Fruit fly (Drosophila melanogaster): ENCODE data around the gene Polr1C.

DNA sequence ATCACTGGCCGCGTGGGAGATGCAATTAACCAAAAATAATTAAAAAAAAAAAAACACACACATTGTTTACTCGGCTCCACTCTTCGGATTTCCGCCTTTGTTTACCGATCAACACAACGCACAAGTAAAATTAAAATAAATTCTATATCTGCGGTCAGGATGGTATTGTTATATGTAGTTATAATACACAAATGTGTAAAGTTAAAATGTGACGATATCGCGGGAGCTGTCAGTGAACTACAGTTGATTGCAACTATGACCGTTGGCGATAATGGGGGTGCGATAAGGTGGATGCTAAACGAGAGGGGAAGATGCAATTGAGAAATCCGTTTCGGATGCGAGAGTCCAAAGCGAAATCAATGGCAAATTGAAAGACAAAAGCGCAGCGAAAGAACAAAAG, 37.5 kb downstream of the Polr1C start:
- no peak for TF ChIP-seq h (GFP tag; optimal IDR thresholded peaks at IDR 0.05)
- TF ChIP-seq psq (GFP tag; optimal IDR thresholded peaks at IDR 0.05) = no peak
- no peak for TF ChIP-seq br (GFP tag; optimal IDR thresholded peaks at IDR 0.05)
- TF ChIP-seq Jra (GFP tag; optimal IDR thresholded peaks at IDR 0.05) = no peak
- TF ChIP-seq fru (GFP tag; optimal IDR thresholded peaks at IDR 0.05) = no peak
- no peak for TF ChIP-seq rgr (GFP tag; optimal IDR thresholded peaks at IDR 0.05)
- TF ChIP-seq Hnf4 (GFP tag; optimal IDR thresholded peaks at IDR 0.05) = no peak
- no peak for TF ChIP-seq dmrt93B (GFP tag; optimal IDR thresholded peaks at IDR 0.05)
- no peak for TF ChIP-seq Dif (GFP tag; optimal IDR thresholded peaks at IDR 0.05; ENCODE audit: partially characterized antibody)
- TF ChIP-seq Sp1 (GFP tag; optimal IDR thresholded peaks at IDR 0.05) = no peak
- TF ChIP-seq Dfd (GFP tag; optimal IDR thresholded peaks at IDR 0.05) = no peak

Measured in whole organism, wandering third instar larva.